Fruit fly (Drosophila melanogaster) whole organism: ENCODE data around the gene RhoGAP19D.

ENCODE experiments used
- CG8478 ChIP-seq: fragments of >200 bp; optimal IDR thresholded peaks from 2 replicates; lab custom pipeline; 2018; ENCODE audit warnings: inconsistent platforms
- Dll ChIP-seq: fragments of >200 bp; optimal IDR thresholded peaks from 2 replicates; lab custom pipeline; 2017
- EcR ChIP-seq, 2 experiments: fragments of >200 bp; optimal IDR thresholded peaks; 2 replicates each; lab custom pipeline; 2017; ENCODE audit warnings: missing biosample characterization in 2 of 2, missing genetic modification characterization in 2 of 2, missing genetic modification reagents in 2 of 2
- pan ChIP-seq: fragments of >200 bp; optimal IDR thresholded peaks from 2 replicates; lab custom pipeline; 2017
- usp ChIP-seq: fragments of >200 bp; optimal IDR thresholded peaks from 2 replicates; lab custom pipeline; 2017; ENCODE audit warnings: missing biosample characterization, missing genetic modification characterization, mixed read lengths

DNA sequence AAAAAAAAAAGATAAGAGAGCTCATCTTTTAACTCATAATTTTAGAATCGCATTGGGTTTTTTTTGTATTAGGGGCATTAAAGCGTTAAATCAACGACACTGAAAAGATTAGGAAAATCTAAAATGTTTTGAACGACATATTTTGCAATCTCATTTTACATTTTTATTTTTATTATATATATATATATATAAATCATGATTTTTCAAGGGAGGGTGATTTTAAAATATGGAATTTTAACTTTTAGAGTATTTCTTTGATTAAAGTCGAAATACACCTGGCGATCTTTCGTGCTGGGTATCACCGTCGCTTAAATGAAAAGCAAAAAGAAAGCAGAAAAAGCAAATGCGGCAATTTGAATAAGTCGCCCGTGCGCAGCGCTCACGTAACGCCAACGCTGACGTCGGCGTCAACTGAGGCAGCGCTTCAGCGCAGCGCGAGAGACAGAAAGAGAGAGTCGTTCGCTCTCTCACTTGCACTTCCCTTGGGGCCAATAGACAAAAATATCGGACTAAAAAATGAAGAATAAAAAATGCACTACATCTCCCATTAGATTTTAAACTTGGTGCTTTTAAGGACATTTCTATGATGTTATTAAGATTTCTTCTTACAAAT, 21.0 kb downstream of the RhoGAP19D start:
- TF ChIP-seq EcR (GFP tag; optimal IDR thresholded peaks at IDR 0.05; lab: Kevin White, UChicago) (no peak), CG8478 (lab: Kevin White, UChicago) (no peak), pan (lab: Kevin White, UChicago) (peak; percentile 72), usp (GFP tag; lab: Kevin White, UChicago) (no peak), Dll (lab: Kevin White, UChicago) (no peak)
